Fruit fly (Drosophila melanogaster) whole organism, pupa: ENCODE results near the gene CG16998.

ENCODE experiments used
- CG10348 ChIP-seq: fragments of 200-800 bp; sonication (Bioruptor generic); IDR thresholded peaks from 2 replicates; pipeline ENCODE4 v1.3.6; 2022; ENCODE audit warnings: missing biosample characterization, missing genetic modification characterization
- CG12605 ChIP-seq: fragments of 200-800 bp; sonication (Bioruptor generic); IDR thresholded peaks from 2 replicates; pipeline ENCODE4 v1.3.6; 2022; ENCODE audit warnings: missing biosample characterization, missing genetic modification characterization
- CG13204 ChIP-seq: fragments of 200-800 bp; sonication (Bioruptor generic); optimal IDR thresholded peaks from 2 replicates; lab custom pipeline; 2018; ENCODE audit warnings: missing biosample characterization, mild to moderate bottlenecking, missing genetic modification characterization, moderate library complexity
- CG14655 ChIP-seq: fragments of 200-800 bp; sonication (Bioruptor generic); optimal IDR thresholded peaks from 3 replicates; lab custom pipeline; 2017; ENCODE audit warnings: mild to moderate bottlenecking, missing biosample characterization, missing genetic modification reagents, missing genetic modification characterization
- CG15710 ChIP-seq: fragments of 200-800 bp; sonication (Bioruptor generic); optimal IDR thresholded peaks from 2 replicates; lab custom pipeline; 2018; ENCODE audit warnings: missing biosample characterization, mild to moderate bottlenecking, missing genetic modification characterization, moderate library complexity
- CG17806 ChIP-seq: fragments of 200-800 bp; sonication (Bioruptor generic); optimal IDR thresholded peaks from 2 replicates; lab custom pipeline; 2018; ENCODE audit warnings: missing biosample characterization, mild to moderate bottlenecking, missing genetic modification characterization, moderate library complexity
- CG32121 ChIP-seq: fragments of 200-800 bp; sonication (Bioruptor generic); IDR thresholded peaks from 2 replicates; pipeline ENCODE4 v1.3.6; 2022; ENCODE audit warnings: missing biosample characterization, missing genetic modification characterization
- CG34367 ChIP-seq: fragments of 200-800 bp; sonication (Bioruptor generic); optimal IDR thresholded peaks from 2 replicates; lab custom pipeline; 2018; ENCODE audit warnings: missing biosample characterization, mild to moderate bottlenecking, missing genetic modification characterization
- CG4496 ChIP-seq: fragments of 200-800 bp; sonication (Bioruptor generic); IDR thresholded peaks from 3 replicates; pipeline ENCODE4 v1.3.6; 2022; ENCODE audit warnings: missing biosample characterization, missing genetic modification characterization
- CG8159 ChIP-seq: fragments of 200-800 bp; sonication (Bioruptor generic); optimal IDR thresholded peaks from 3 replicates; lab custom pipeline; 2018; ENCODE audit warnings: missing biosample characterization, mild to moderate bottlenecking, missing genetic modification characterization, moderate library complexity
- CG8301 ChIP-seq: fragments of 200-800 bp; sonication (Bioruptor generic); optimal IDR thresholded peaks from 2 replicates; lab custom pipeline; 2018; ENCODE audit warnings: missing biosample characterization, mild to moderate bottlenecking, missing genetic modification characterization
- CG9948 ChIP-seq: fragments of 200-800 bp; sonication (Bioruptor generic); optimal IDR thresholded peaks from 2 replicates; lab custom pipeline; 2018; ENCODE audit warnings: missing biosample characterization, mild to moderate bottlenecking, missing genetic modification characterization, moderate library complexity
- D1 ChIP-seq: fragments of 200-800 bp; sonication (Bioruptor generic); optimal IDR thresholded peaks from 2 replicates; lab custom pipeline; 2018; ENCODE audit warnings: missing biosample characterization, mild to moderate bottlenecking, missing genetic modification characterization, moderate library complexity
- EcR ChIP-seq: fragments of 200-800 bp; sonication (Bioruptor generic); optimal IDR thresholded peaks from 3 replicates; lab custom pipeline; 2019; ENCODE audit warnings: missing biosample characterization, missing genetic modification characterization, mild to moderate bottlenecking, moderate library complexity, missing genetic modification reagents
- Ets98B ChIP-seq: fragments of 200-800 bp; sonication (Bioruptor generic); IDR thresholded peaks from 2 replicates; pipeline ENCODE4 v1.3.6; 2022; ENCODE audit warnings: missing biosample characterization, missing genetic modification characterization
- Pif1A ChIP-seq: fragments of 200-800 bp; sonication (Bioruptor generic); optimal IDR thresholded peaks from 3 replicates; lab custom pipeline; 2016; ENCODE audit warnings: missing biosample characterization, missing genetic modification characterization
- Pif1B ChIP-seq: fragments of 200-800 bp; sonication (Bioruptor generic); optimal IDR thresholded peaks from 3 replicates; lab custom pipeline; 2016; ENCODE audit warnings: missing biosample characterization, missing genetic modification characterization
- Snoo ChIP-seq: fragments of 200-800 bp; sonication (Bioruptor generic); optimal IDR thresholded peaks from 3 replicates; lab custom pipeline; 2017; ENCODE audit warnings: missing biosample characterization, mild to moderate bottlenecking, missing genetic modification characterization, inconsistent platforms
- fd96Ca ChIP-seq: fragments of 200-800 bp; sonication (Bioruptor generic); IDR thresholded peaks from 3 replicates; pipeline ENCODE4 v1.3.6; 2022; ENCODE audit warnings: missing biosample characterization, missing genetic modification characterization
- gl ChIP-seq: fragments of 200-800 bp; sonication (Bioruptor generic); optimal IDR thresholded peaks from 2 replicates; lab custom pipeline; 2018; ENCODE audit warnings: missing biosample characterization, mild to moderate bottlenecking, missing genetic modification characterization
- rn ChIP-seq: fragments of 200-800 bp; sonication (Bioruptor generic); IDR thresholded peaks from 2 replicates; pipeline ENCODE4 v1.3.6; 2022; ENCODE audit warnings: missing biosample characterization, missing genetic modification characterization

The CG16998 gene

DNA sequence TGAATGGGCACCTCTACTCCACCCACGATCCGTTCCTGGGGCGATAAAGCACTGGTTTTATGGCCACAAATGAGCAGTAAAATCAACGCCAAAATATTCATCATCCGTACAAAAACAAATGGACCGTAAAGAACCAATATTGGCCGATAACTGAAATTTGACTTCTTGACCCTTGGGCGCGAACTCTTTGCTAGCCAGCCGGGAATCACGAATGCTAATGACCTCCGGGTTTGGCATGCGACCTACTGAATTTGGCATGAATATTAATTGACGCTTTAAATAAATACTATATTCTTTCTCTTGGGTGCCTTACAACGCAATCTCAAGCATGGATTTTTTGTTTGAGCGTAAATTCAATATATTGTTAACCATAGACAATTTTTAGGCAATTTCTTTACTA, at the start of gene CG16998:
Gene CG16998 (minus strand): TSS at position 101 of the 400 bp plus-strand sequence.
- TF ChIP-seq CG17806 (tag; lab: Kevin White, UChicago) (no peak), D1 (tag; lab: Kevin White, UChicago) (no peak), CG8301 (tag; lab: Kevin White, UChicago) (no peak), CG14655 (no peak), CG12605 (GFP tag; lab: Robert Waterston, UW) (no peak), CG34367 (tag; lab: Kevin White, UChicago) (no peak), CG8159 (tag; lab: Kevin White, UChicago) (no peak), EcR (GFP tag; lab: Kevin White, UChicago) (no peak), Pif1A (GFP tag; lab: Kevin White, UChicago) (no peak), CG9948 (tag; lab: Kevin White, UChicago) (no peak), CG13204 (GFP tag; lab: Kevin White, UChicago) (no peak), CG10348 (no peak), Snoo (tag; lab: Kevin White, UChicago) (no peak), CG15710 (tag; lab: Kevin White, UChicago) (no peak), Ets98B (GFP tag; lab: Robert Waterston, UW) (no peak), Pif1B (no peak), rn (GFP tag; lab: Robert Waterston, UW) (no peak)

DNA sequence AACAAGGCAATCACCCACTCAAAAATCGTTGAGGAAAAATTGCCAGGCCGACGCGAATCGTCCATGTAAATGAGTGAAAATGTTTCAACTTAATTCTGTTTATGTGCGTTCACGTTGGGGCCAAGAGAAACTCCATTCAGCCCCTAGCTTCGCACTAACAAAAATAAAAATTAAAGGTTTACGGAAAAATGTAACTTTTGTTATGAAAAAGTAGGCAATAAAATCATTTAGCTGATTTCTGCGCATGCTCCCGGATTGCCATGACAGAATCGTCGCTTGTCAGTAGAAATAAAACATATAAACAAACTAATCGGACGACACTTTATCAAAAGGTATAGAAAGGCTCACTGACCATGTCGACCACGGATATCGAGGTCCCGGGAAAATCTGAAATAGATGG, 43.5 kb upstream of the CG16998 start, which contains the start of gene mmm:
Gene mmm (plus strand): TSS at position 301 of the 400 bp plus-strand sequence.
- no peak for TF ChIP-seq CG34367 (tag; lab: Kevin White, UChicago)
- TF ChIP-seq CG12605 (GFP tag; lab: Robert Waterston, UW): no peak
- TF ChIP-seq CG14655: no peak
- TF ChIP-seq EcR (GFP tag; lab: Kevin White, UChicago): no peak
- no peak for TF ChIP-seq CG4496 (GFP tag; lab: Robert Waterston, UW)
- no peak for TF ChIP-seq gl
- no peak for TF ChIP-seq Snoo (tag; lab: Kevin White, UChicago)
- no peak for TF ChIP-seq CG9948 (tag; lab: Kevin White, UChicago)
- TF ChIP-seq CG8301 (tag; lab: Kevin White, UChicago): no peak
- TF ChIP-seq CG32121: no peak
- TF ChIP-seq rn (GFP tag; lab: Robert Waterston, UW): no peak
- TF ChIP-seq CG10348: no peak
- no peak for TF ChIP-seq D1 (tag; lab: Kevin White, UChicago)
- TF ChIP-seq CG17806 (tag; lab: Kevin White, UChicago): no peak
- no peak for TF ChIP-seq CG13204 (GFP tag; lab: Kevin White, UChicago)
- no peak for TF ChIP-seq Ets98B (GFP tag; lab: Robert Waterston, UW)

DNA sequence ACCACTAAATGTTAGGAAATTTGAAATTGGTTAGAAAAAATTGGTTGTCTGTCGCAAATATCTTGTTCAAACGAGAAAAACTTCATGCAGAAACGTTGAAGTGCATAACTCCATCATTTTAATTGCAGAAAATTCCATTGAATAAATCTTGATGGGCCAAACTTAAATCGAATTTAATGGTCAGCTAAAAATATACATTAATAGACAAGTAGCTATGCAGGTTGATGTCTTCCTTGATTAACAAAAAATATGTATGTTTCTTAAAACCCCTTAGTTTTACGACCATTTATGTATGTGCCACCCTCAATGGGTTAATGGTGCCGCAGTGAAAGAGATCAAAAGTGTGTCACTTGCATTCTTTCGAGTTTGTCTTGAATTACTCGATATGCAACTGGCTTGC, 33.3 kb upstream of the CG16998 start:
- no peak for TF ChIP-seq CG15710 (tag; lab: Kevin White, UChicago)
- no peak for TF ChIP-seq CG14655

DNA sequence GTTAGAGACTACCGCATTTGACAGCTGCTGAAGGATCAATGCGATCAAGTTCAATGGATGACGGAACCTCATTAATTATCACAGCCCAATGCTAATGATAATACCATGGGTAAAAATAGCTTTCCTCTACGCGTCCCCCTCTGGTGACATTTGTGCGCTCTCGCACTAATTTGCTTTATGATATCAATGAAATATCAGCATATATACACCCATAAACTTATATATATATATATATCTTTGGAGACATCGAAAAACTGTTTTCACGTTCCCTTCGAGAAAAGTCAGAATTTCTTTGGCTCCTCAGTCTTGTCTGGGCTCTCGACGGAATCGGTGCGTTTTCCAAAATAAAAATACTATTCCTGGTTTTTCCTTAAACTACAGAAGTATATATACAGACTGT, 22.7 kb upstream of the CG16998 start, which contains the start of gene frac:
Gene frac (plus strand): TSS at position 301 of the 400 bp plus-strand sequence.
- TF ChIP-seq CG34367 (tag; lab: Kevin White, UChicago) (no peak), CG8159 (tag; lab: Kevin White, UChicago) (no peak), rn (GFP tag; lab: Robert Waterston, UW) (no peak), Snoo (tag; lab: Kevin White, UChicago) (no peak), CG4496 (GFP tag; lab: Robert Waterston, UW) (no peak), CG13204 (GFP tag; lab: Kevin White, UChicago) (no peak), CG15710 (tag; lab: Kevin White, UChicago) (no peak), CG9948 (tag; lab: Kevin White, UChicago) (no peak), Ets98B (GFP tag; lab: Robert Waterston, UW) (no peak), CG12605 (GFP tag; lab: Robert Waterston, UW) (no peak), fd96Ca (no peak), CG8301 (tag; lab: Kevin White, UChicago) (no peak), gl (no peak), EcR (GFP tag; lab: Kevin White, UChicago) (no peak), D1 (tag; lab: Kevin White, UChicago) (no peak), Pif1A (GFP tag; lab: Kevin White, UChicago) (no peak), CG32121 (no peak), CG17806 (tag; lab: Kevin White, UChicago) (no peak), Pif1B (no peak), CG14655 (no peak)
- TF ChIP-seq, all 21 proteins: peak for 0

DNA sequence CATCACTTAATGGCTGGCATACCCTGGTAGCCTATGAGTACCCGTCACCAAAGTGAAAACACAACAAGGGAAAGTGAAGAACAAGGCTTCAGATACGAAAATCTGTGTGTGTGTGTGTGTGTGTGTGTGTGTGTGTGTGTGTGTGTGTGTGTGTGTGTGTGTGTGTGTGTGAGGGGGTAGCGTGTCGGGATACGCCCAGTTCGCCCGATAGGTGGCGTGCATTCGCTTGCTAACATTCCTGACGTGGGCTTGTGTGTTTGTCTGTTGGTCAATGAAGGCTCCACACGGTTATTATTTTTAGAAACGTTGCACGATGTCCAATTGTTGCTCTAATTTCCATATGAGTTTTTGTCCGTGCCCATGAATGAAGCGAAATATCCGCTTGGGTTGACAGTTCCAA, 20.9 kb upstream of the CG16998 start:
- TF ChIP-seq CG15710 (tag; lab: Kevin White, UChicago) (no peak), CG12605 (GFP tag; lab: Robert Waterston, UW) (no peak), gl (no peak), CG9948 (tag; lab: Kevin White, UChicago) (no peak), CG32121 (no peak), EcR (GFP tag; lab: Kevin White, UChicago) (no peak), CG10348 (no peak), CG8301 (tag; lab: Kevin White, UChicago) (no peak), Ets98B (GFP tag; lab: Robert Waterston, UW) (no peak), rn (GFP tag; lab: Robert Waterston, UW) (no peak), CG17806 (tag; lab: Kevin White, UChicago) (no peak), CG8159 (tag; lab: Kevin White, UChicago) (no peak)

DNA sequence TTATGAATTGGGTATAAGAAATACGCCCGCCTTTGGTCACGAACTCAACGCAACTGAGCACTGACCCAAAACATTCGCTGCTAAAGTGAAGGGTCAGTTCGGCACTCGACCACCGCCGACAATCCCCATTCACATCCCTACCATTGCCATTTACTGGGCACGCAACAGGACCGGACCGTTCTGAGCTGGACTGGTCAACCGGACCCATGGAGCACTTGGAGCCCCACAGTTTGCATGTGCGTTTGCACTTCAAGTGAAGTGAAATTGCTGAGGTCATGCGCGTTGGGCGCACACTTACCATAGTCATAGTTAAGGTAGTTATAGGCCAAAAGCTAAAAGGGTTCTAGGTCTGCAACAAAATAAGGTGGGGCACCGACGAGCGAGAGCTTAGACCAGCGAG, 20.3 kb upstream of the CG16998 start, which contains the start of gene CG14837:
Gene CG14837 (minus strand): TSS at position 101 of the 400 bp plus-strand sequence.
- no peak for TF ChIP-seq CG8159 (tag; lab: Kevin White, UChicago)
- TF ChIP-seq Pif1A (GFP tag; lab: Kevin White, UChicago): no peak
- TF ChIP-seq D1 (tag; lab: Kevin White, UChicago): no peak
- TF ChIP-seq CG32121: no peak
- TF ChIP-seq CG17806 (tag; lab: Kevin White, UChicago): no peak
- TF ChIP-seq CG15710 (tag; lab: Kevin White, UChicago): no peak
- TF ChIP-seq gl: no peak
- TF ChIP-seq, all 21 proteins: peak for 0
